Worm (Caenorhabditis elegans) whole organism, L4 larva: ENCODE data around the gene srm-6.
A peak's percentile ranks its signal among the peaks of the same experiment; 100 is the strongest.

Source experiments
- F26F4.8 ChIP-seq: fragments of 200-800 bp; sonication (Bioruptor generic); conservative IDR thresholded peaks from 2 replicates; pipeline ENCODE4 v1.3.6; 2022; ENCODE audit warnings: missing genetic modification characterization, missing compliant biosample characterization
- F44E2.7 ChIP-seq: fragments of 200-800 bp; sonication (Bioruptor generic); IDR thresholded peaks from 2 replicates; pipeline ENCODE4 v2.1.2; 2022; ENCODE audit warnings: missing genetic modification characterization, missing compliant biosample characterization
- R02D3.7 ChIP-seq: fragments of 150-350 bp; sonication (generic microtip); optimal IDR thresholded peaks from 3 replicates; lab custom pipeline; 2014; ENCODE audit warnings: missing biosample characterization, missing genetic modification characterization
- T20F7.1 ChIP-seq: fragments of 200-800 bp; sonication (Bioruptor generic); optimal IDR thresholded peaks from 2 replicates; lab custom pipeline; 2018; ENCODE audit warnings: mild to moderate bottlenecking, missing genetic modification characterization, missing compliant biosample characterization
- T26A8.4 ChIP-seq: fragments of 200-800 bp; sonication (Bioruptor generic); IDR thresholded peaks from 2 replicates; pipeline ENCODE4 v1.3.6; 2022; ENCODE audit warnings: missing genetic modification characterization, missing compliant biosample characterization
- Y105C5A.15 ChIP-seq: fragments of 200-800 bp; sonication (Bioruptor generic); IDR thresholded peaks from 2 replicates; pipeline ENCODE4 v1.3.6; 2022; ENCODE audit warnings: missing genetic modification characterization, missing compliant biosample characterization
- Y75B8A.6 ChIP-seq: fragments of 200-800 bp; sonication (Bioruptor generic); IDR thresholded peaks from 2 replicates; pipeline ENCODE4 v1.3.6; 2022; ENCODE audit warnings: missing genetic modification reagents, missing genetic modification characterization, missing compliant biosample characterization
- ZK337.2 ChIP-seq: fragments of 200-800 bp; sonication (Bioruptor generic); IDR thresholded peaks from 2 replicates; pipeline ENCODE4 v1.3.6; 2022; ENCODE audit warnings: missing genetic modification reagents, missing genetic modification characterization, missing compliant biosample characterization
- aly-2 ChIP-seq: sonication (generic microtip); optimal IDR thresholded peaks from 2 replicates; lab custom pipeline; 2018; ENCODE audit warnings: missing biosample characterization, missing genetic modification characterization
- ceh-28 ChIP-seq: fragments of 150-350 bp; optimal IDR thresholded peaks from 2 replicates; lab custom pipeline; 2014; ENCODE audit warnings: missing biosample characterization, missing genetic modification reagents, missing genetic modification characterization
- ceh-44 ChIP-seq: fragments of 200-800 bp; sonication (Bioruptor generic); IDR thresholded peaks from 2 replicates; pipeline ENCODE4 v1.3.6; 2022; ENCODE audit warnings: missing genetic modification reagents, missing genetic modification characterization, missing compliant biosample characterization
- ceh-62 ChIP-seq: sonication (generic microtip); optimal IDR thresholded peaks from 2 replicates; lab custom pipeline; 2017; ENCODE audit warnings: missing biosample characterization, missing genetic modification characterization
- ceh-82 ChIP-seq: sonication (generic microtip); optimal IDR thresholded peaks from 2 replicates; lab custom pipeline; 2017; ENCODE audit warnings: missing biosample characterization, missing genetic modification characterization
- ces-1 ChIP-seq: fragments of 150-350 bp; sonication (generic microtip); optimal IDR thresholded peaks from 4 replicates; lab custom pipeline; 2014; ENCODE audit warnings: missing biosample characterization, missing genetic modification reagents, missing genetic modification characterization
- cey-2 ChIP-seq: sonication (generic microtip); optimal IDR thresholded peaks from 3 replicates; lab custom pipeline; 2017; ENCODE audit warnings: missing genetic modification characterization, mild to moderate bottlenecking, missing compliant biosample characterization, antibody characterized with exemption, borderline replicate concordance; ENCODE audit not compliant: insufficient read depth
- daf-12 ChIP-seq: fragments of 150-350 bp; optimal IDR thresholded peaks from 2 replicates; lab custom pipeline; 2014; ENCODE audit warnings: missing biosample characterization, missing genetic modification reagents, missing genetic modification characterization
- daf-8 ChIP-seq: fragments of 200-800 bp; sonication (Bioruptor generic); IDR thresholded peaks from 2 replicates; pipeline ENCODE4 v1.3.6; 2022; ENCODE audit warnings: missing genetic modification characterization, missing compliant biosample characterization
- dmd-8 ChIP-seq: fragments of 200-800 bp; sonication (Bioruptor generic); IDR thresholded peaks from 2 replicates; pipeline ENCODE4 v1.3.6; 2022; ENCODE audit warnings: missing genetic modification characterization, missing compliant biosample characterization
- dmd-9 ChIP-seq: fragments of 200-800 bp; sonication (Bioruptor generic); IDR thresholded peaks from 2 replicates; pipeline ENCODE4 v1.3.6; 2022; ENCODE audit warnings: missing genetic modification reagents, missing genetic modification characterization, missing compliant biosample characterization
- duxl-1 ChIP-seq: sonication (generic microtip); optimal IDR thresholded peaks from 2 replicates; lab custom pipeline; 2016; ENCODE audit warnings: mild to moderate bottlenecking, missing genetic modification characterization, moderate library complexity, missing compliant biosample characterization; ENCODE audit not compliant: poor library complexity
- jun-1 ChIP-seq: fragments of 150-350 bp; optimal IDR thresholded peaks from 2 replicates; lab custom pipeline; 2014; ENCODE audit warnings: missing biosample characterization, missing genetic modification reagents, missing genetic modification characterization
- lim-7 ChIP-seq: fragments of 200-800 bp; sonication (Bioruptor generic); IDR thresholded peaks from 2 replicates; pipeline ENCODE4 v1.3.6; 2022; ENCODE audit warnings: missing genetic modification characterization, missing compliant biosample characterization
- lin-13 ChIP-seq: fragments of 150-350 bp; optimal IDR thresholded peaks from 2 replicates; lab custom pipeline; 2014; ENCODE audit warnings: missing biosample characterization, missing genetic modification reagents, missing genetic modification characterization
- lin-15B ChIP-seq: fragments of 150-350 bp; sonication (generic microtip); optimal IDR thresholded peaks from 3 replicates; lab custom pipeline; 2014; ENCODE audit warnings: missing biosample characterization, missing genetic modification characterization
- lin-38 ChIP-seq: fragments of 200-800 bp; sonication (Bioruptor generic); IDR thresholded peaks from 2 replicates; pipeline ENCODE4 v1.3.6; 2022; ENCODE audit warnings: missing genetic modification reagents, missing genetic modification characterization, missing compliant biosample characterization
- lin-39 ChIP-seq: fragments of 150-350 bp; optimal IDR thresholded peaks from 2 replicates; lab custom pipeline; 2014; ENCODE audit warnings: missing biosample characterization, missing genetic modification reagents, missing genetic modification characterization
- lir-3 ChIP-seq: sonication (generic microtip); optimal IDR thresholded peaks from 2 replicates; lab custom pipeline; 2016; ENCODE audit warnings: mild to moderate bottlenecking, missing genetic modification characterization, missing compliant biosample characterization
- lsy-2 ChIP-seq, 2 experiments: fragments of 150-350 bp in 1 of 2; sonication (generic microtip) in 1 of 2; optimal IDR thresholded peaks; 2 replicates each; lab custom pipeline; 2014 to 2017; ENCODE audit warnings: missing biosample characterization in 2 of 2, missing genetic modification characterization in 2 of 2
- madf-5 ChIP-seq, 2 experiments: fragments of 200-800 bp; sonication (Bioruptor generic); IDR thresholded peaks; 2 replicates each; pipeline ENCODE4 v1.3.6; 2022; ENCODE audit warnings: missing compliant biosample characterization in 2 of 2, missing genetic modification characterization in 2 of 2
- mdt-29 ChIP-seq: fragments of 200-800 bp; sonication (Bioruptor generic); IDR thresholded peaks from 2 replicates; pipeline ENCODE4 v1.3.6; 2022; ENCODE audit warnings: missing genetic modification reagents, missing genetic modification characterization, missing compliant biosample characterization
- mxl-3 ChIP-seq: fragments of 200-800 bp; sonication (Bioruptor generic); optimal IDR thresholded peaks from 2 replicates; lab custom pipeline; 2018; ENCODE audit warnings: mild to moderate bottlenecking, missing genetic modification characterization, missing compliant biosample characterization
- nhr-10 ChIP-seq: fragments of 150-350 bp; optimal IDR thresholded peaks from 2 replicates; lab custom pipeline; 2014; ENCODE audit warnings: missing biosample characterization, missing genetic modification characterization
- nhr-102 ChIP-seq: sonication (generic microtip); optimal IDR thresholded peaks from 2 replicates; lab custom pipeline; 2016; ENCODE audit warnings: mild to moderate bottlenecking, missing genetic modification characterization, moderate library complexity, missing compliant biosample characterization
- nhr-11 ChIP-seq: fragments of 150-350 bp; optimal IDR thresholded peaks from 2 replicates; lab custom pipeline; 2014; ENCODE audit warnings: missing biosample characterization, missing genetic modification characterization
- nhr-111 ChIP-seq: fragments of 200-800 bp; sonication (Bioruptor generic); optimal IDR thresholded peaks from 2 replicates; lab custom pipeline; 2018; ENCODE audit warnings: mild to moderate bottlenecking, missing genetic modification characterization, missing compliant biosample characterization
- nhr-25 ChIP-seq: sonication (generic microtip); optimal IDR thresholded peaks from 2 replicates; lab custom pipeline; 2017; ENCODE audit warnings: missing genetic modification characterization, mild to moderate bottlenecking, missing compliant biosample characterization, antibody characterized with exemption, moderate library complexity, borderline replicate concordance; ENCODE audit not compliant: insufficient read depth
- nhr-28 ChIP-seq: fragments of 150-350 bp; optimal IDR thresholded peaks from 2 replicates; lab custom pipeline; 2014; ENCODE audit warnings: missing biosample characterization, missing genetic modification characterization
- nhr-41 ChIP-seq: fragments of 200-800 bp; sonication (Bioruptor generic); IDR thresholded peaks from 2 replicates; pipeline ENCODE4 v1.3.6; 2022; ENCODE audit warnings: missing genetic modification reagents, missing genetic modification characterization, missing compliant biosample characterization
- nhr-42 ChIP-seq: fragments of 200-800 bp; sonication (Bioruptor generic); IDR thresholded peaks from 2 replicates; pipeline ENCODE4 v1.3.6; 2022; ENCODE audit warnings: missing genetic modification characterization, missing compliant biosample characterization
- nhr-6 ChIP-seq: fragments of 150-350 bp; optimal IDR thresholded peaks from 2 replicates; lab custom pipeline; 2014; ENCODE audit warnings: missing biosample characterization, missing genetic modification characterization
- nhr-76 ChIP-seq: fragments of 150-350 bp; optimal IDR thresholded peaks from 2 replicates; lab custom pipeline; 2014; ENCODE audit warnings: missing biosample characterization, missing genetic modification characterization
- nhr-77 ChIP-seq: fragments of 150-350 bp; optimal IDR thresholded peaks from 2 replicates; lab custom pipeline; 2014; ENCODE audit warnings: missing biosample characterization, missing genetic modification characterization
- pqm-1 ChIP-seq: sonication (generic microtip); optimal IDR thresholded peaks from 2 replicates; lab custom pipeline; 2017; ENCODE audit warnings: missing biosample characterization, missing genetic modification characterization
- rbr-2 ChIP-seq: sonication (generic microtip); optimal IDR thresholded peaks from 2 replicates; lab custom pipeline; 2016; ENCODE audit warnings: missing genotype, missing genetic modification characterization, missing compliant biosample characterization
- snpc-1.2 ChIP-seq: fragments of 200-800 bp; sonication (Bioruptor generic); IDR thresholded peaks from 2 replicates; pipeline ENCODE4 v1.3.6; 2022; ENCODE audit warnings: missing genetic modification reagents, missing genetic modification characterization, missing compliant biosample characterization
- snpc-4 ChIP-seq: fragments of 150-350 bp; optimal IDR thresholded peaks from 2 replicates; lab custom pipeline; 2014; ENCODE audit warnings: missing biosample characterization, missing genetic modification characterization
- tra-1 ChIP-seq: fragments of 200-800 bp; sonication (Bioruptor generic); IDR thresholded peaks from 2 replicates; pipeline ENCODE4 v1.3.6; 2022; ENCODE audit warnings: missing genetic modification reagents, missing genetic modification characterization, missing compliant biosample characterization
- unc-62 ChIP-seq, 3 experiments: fragments of 150-350 bp in 1 of 3; sonication (generic microtip); optimal IDR thresholded peaks in 2 of 3; peaks in 1 of 3; 1 replicate in 1 of 3; 2 replicates in 2 of 3; lab custom pipeline; 2014 to 2017; ENCODE audit warnings: missing biosample characterization in 3 of 3, missing genetic modification characterization in 3 of 3, missing genetic modification reagents in 3 of 3, missing genotype in 1 of 3
- ztf-11 ChIP-seq: fragments of 150-350 bp; optimal IDR thresholded peaks from 2 replicates; lab custom pipeline; 2014; ENCODE audit warnings: missing biosample characterization, missing genetic modification characterization
- ztf-7 ChIP-seq: fragments of 150-350 bp; optimal IDR thresholded peaks from 2 replicates; lab custom pipeline; 2014; ENCODE audit warnings: missing biosample characterization, missing genetic modification characterization

The srm-6 gene

DNA sequence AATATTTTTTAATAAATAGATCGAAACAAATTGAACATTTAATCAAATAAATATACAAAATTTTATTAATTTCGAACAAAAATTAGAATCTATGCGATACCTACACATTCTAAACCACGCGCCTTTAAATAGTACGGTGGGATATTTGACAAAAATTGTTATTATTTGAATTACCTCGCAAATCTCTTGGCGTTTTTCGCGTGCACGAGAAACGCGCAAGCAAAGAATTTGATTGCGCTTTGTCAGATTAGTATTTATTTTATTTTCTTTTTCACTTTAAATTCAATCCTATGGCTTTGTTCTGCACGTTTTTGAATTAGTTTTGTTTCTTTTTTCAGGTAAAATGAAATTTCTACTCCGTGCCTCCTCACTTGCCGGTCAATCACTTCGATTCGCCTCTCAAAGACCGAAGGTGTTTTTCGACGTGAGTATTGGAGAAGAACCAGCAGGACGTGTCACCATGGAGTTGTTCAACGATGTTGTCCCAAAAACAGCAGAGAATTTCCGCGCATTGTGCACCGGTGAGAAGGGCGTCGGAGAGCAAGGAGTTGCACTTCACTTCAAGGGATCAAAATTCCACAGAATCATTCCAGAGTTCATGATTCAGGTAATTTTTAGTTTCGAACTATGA, 19.1 kb downstream of the srm-6 start, which contains the start of gene cyn-1:
cyn-1 (plus strand) TSS at position 339 of the 631 bp plus-strand sequence.
- TF ChIP-seq lin-13 (GFP tag; lab: Kevin White, UChicago) (no peak), madf-5 (GFP tag; IDR thresholded peaks at IDR 0.05; lab: Robert Waterston, UW) (no peak), lin-38 (GFP tag; lab: Robert Waterston, UW) (peak; percentile 84), dmd-8 (GFP tag; lab: Robert Waterston, UW) (no peak), ztf-7 (tag; lab: Kevin White, UChicago) (peak; percentile 53), snpc-1.2 (GFP tag; lab: Robert Waterston, UW) (no peak), pqm-1 (no peak), nhr-77 (tag; lab: Kevin White, UChicago) (peak; percentile 54), R02D3.7 (tag; lab: Kevin White, UChicago) (no peak), rbr-2 (tag; lab: Kevin White, UChicago) (peak; percentile 73), aly-2 (tag; lab: Kevin White, UChicago) (no peak), F44E2.7 (GFP tag; lab: Robert Waterston, UW) (no peak), nhr-25 (peak; percentile 25), nhr-76 (tag; lab: Kevin White, UChicago) (no peak), ztf-11 (tag; lab: Kevin White, UChicago) (no peak), nhr-11 (tag; lab: Kevin White, UChicago) (peak; percentile 34), ceh-44 (no peak), nhr-42 (GFP tag; lab: Robert Waterston, UW) (no peak), nhr-10 (tag; lab: Kevin White, UChicago) (no peak), tra-1 (GFP tag; lab: Robert Waterston, UW) (no peak), Y75B8A.6 (GFP tag; lab: Robert Waterston, UW) (no peak), snpc-4 (tag; lab: Kevin White, UChicago) (no peak), nhr-41 (no peak), mdt-29 (GFP tag; lab: Robert Waterston, UW) (no peak), ces-1 (GFP tag; lab: Kevin White, UChicago) (no peak), duxl-1 (tag; lab: Kevin White, UChicago) (peak; percentile 61), ZK337.2 (no peak), lim-7 (GFP tag; lab: Robert Waterston, UW) (no peak), lin-15B (tag; lab: Kevin White, UChicago) (no peak), dmd-9 (GFP tag; lab: Robert Waterston, UW) (no peak), nhr-111 (no peak), nhr-6 (tag; lab: Kevin White, UChicago) (peak; percentile 96), ceh-62 (tag; lab: Kevin White, UChicago) (no peak), lin-39 (tag; lab: Kevin White, UChicago) (no peak), daf-12 (no peak), unc-62 (GFP tag; optimal IDR thresholded peaks at IDR 0.05 in 1 of 2; lab: Kevin White, UChicago) (no peak), unc-62 (tag; optimal IDR thresholded peaks at IDR 0.05; lab: Kevin White, UChicago) (no peak), ceh-28 (tag; lab: Kevin White, UChicago) (no peak), cey-2 (tag; lab: Kevin White, UChicago) (no peak), nhr-102 (tag; lab: Kevin White, UChicago) (peak; percentile 71), ceh-82 (no peak), lsy-2 (tag; optimal IDR thresholded peaks at IDR 0.05; lab: Kevin White, UChicago) (peak in 1 of 2 experiments; percentile 93), daf-8 (GFP tag; lab: Robert Waterston, UW) (no peak), T20F7.1 (GFP tag; lab: Kevin White, UChicago) (peak; percentile 72), nhr-28 (tag; lab: Kevin White, UChicago) (peak; percentile 51), F26F4.8 (GFP tag; lab: Robert Waterston, UW) (no peak), T26A8.4 (GFP tag; lab: Robert Waterston, UW) (peak; percentile 70), mxl-3 (no peak), jun-1 (tag; lab: Kevin White, UChicago) (peak; percentile 54), lir-3 (no peak), Y105C5A.15 (GFP tag; lab: Robert Waterston, UW) (no peak)
